Worm (Caenorhabditis elegans): ENCODE data around the gene gba-4.

- TF ChIP-seq snpc-3.4 (tag; optimal IDR thresholded peaks at IDR 0.05) (no peak), lag-1 (GFP tag; IDR thresholded peaks at IDR 0.05) (no peak), gei-17 (GFP tag; optimal IDR thresholded peaks at IDR 0.05) (no peak), nhr-120 (GFP tag; IDR thresholded peaks at IDR 0.05) (no peak), madf-3 (GFP tag; IDR thresholded peaks at IDR 0.05) (no peak), nfya-1 (tag; optimal IDR thresholded peaks at IDR 0.05; ENCODE audit: borderline replicate concordance, insufficient read depth) (no peak), Y67H2A.10 (GFP tag; conservative IDR thresholded peaks at IDR 0.05) (no peak), F52B5.7 (tag; optimal IDR thresholded peaks at IDR 0.05) (no peak), F37B4.10 (GFP tag; IDR thresholded peaks at IDR 0.05) (no peak), unc-130 (GFP tag; optimal IDR thresholded peaks at IDR 0.05) (no peak), Y53F4B.3 (GFP tag; IDR thresholded peaks at IDR 0.05) (no peak), ama-1 (optimal IDR thresholded peaks at IDR 0.05) (no peak), ama-1 (GFP tag; optimal IDR thresholded peaks at IDR 0.05) (no peak), egl-44 (GFP tag; IDR thresholded peaks at IDR 0.05) (no peak)
Observed at ce11 chrIV:5381334-5381733, 30.6 kb upstream of the gba-4 start, which contains the start of gene F41H10.2.

Measured in whole organism, young adult.